Worm (Caenorhabditis elegans) whole organism, L1 larva: ENCODE measurements around the gene oac-53.

Source experiments
- F16B12.6 ChIP-seq: fragments of 150-350 bp; optimal IDR thresholded peaks from 2 replicates; lab custom pipeline; 2014; ENCODE audit warnings: missing biosample characterization, missing genetic modification characterization
- egl-27 ChIP-seq, 2 experiments: fragments of 150-350 bp in 1 of 2; sonication (generic microtip); optimal IDR thresholded peaks; 3 replicates each; lab custom pipeline; 2017 to 2018; ENCODE audit warnings: missing biosample characterization in 2 of 2, missing genetic modification characterization in 2 of 2, missing genetic modification reagents in 2 of 2
- lir-3 ChIP-seq: sonication (generic microtip); optimal IDR thresholded peaks from 2 replicates; lab custom pipeline; 2016; ENCODE audit warnings: mild to moderate bottlenecking, missing genetic modification characterization, moderate library complexity, missing compliant biosample characterization; ENCODE audit not compliant: poor library complexity
- mdl-1 ChIP-seq, 2 experiments: fragments of 150-350 bp; optimal IDR thresholded peaks; 2 replicates each; lab custom pipeline; 2014 to 2017; ENCODE audit warnings: missing biosample characterization in 2 of 2, missing genetic modification characterization in 2 of 2, inconsistent platforms in 1 of 2
- nhr-76 ChIP-seq: sonication (generic microtip); optimal IDR thresholded peaks from 2 replicates; lab custom pipeline; 2017; ENCODE audit warnings: missing biosample characterization, missing genetic modification characterization
- unc-62 ChIP-seq: fragments of 150-350 bp; optimal IDR thresholded peaks from 2 replicates; lab custom pipeline; 2014; ENCODE audit warnings: missing biosample characterization, missing genetic modification reagents, missing genetic modification characterization
- vab-15 ChIP-seq: sonication (generic microtip); optimal IDR thresholded peaks from 2 replicates; lab custom pipeline; 2017; ENCODE audit warnings: missing genotype, mild to moderate bottlenecking, missing genetic modification characterization, missing compliant biosample characterization

ce11 chrV:16638204-16638603, 10.4 kb upstream of the oac-53 start, which contains the start of gene srw-76:
- TF ChIP-seq lir-3 (tag; lab: Kevin White, UChicago) (no peak), unc-62 (GFP tag; lab: Kevin White, UChicago) (no peak), nhr-76 (tag; lab: Kevin White, UChicago) (no peak), F16B12.6 (no peak), mdl-1 (tag; optimal IDR thresholded peaks at IDR 0.05; lab: Kevin White, UChicago) (no peak), egl-27 (tag; optimal IDR thresholded peaks at IDR 0.05; lab: Kevin White, UChicago) (no peak), vab-15 (tag; lab: Kevin White, UChicago) (no peak)
